Worm (Caenorhabditis elegans): ENCODE results near the gene F53H8.3.

ce11 chrX:933504-933903 lies 4.8 kb upstream of the F53H8.3 start, which contains the start of gene F35H12.1:
- TF ChIP-seq aptf-2 (GFP tag; conservative IDR thresholded peaks at IDR 0.05) (no peak), ztf-26 (tag; optimal IDR thresholded peaks at IDR 0.05) (no peak), dpff-1 (tag; optimal IDR thresholded peaks at IDR 0.05) (no peak), pha-4 (tag; optimal IDR thresholded peaks at IDR 0.05) (no peak), die-1 (tag; optimal IDR thresholded peaks at IDR 0.05) (no peak), unc-62 (GFP tag; optimal IDR thresholded peaks at IDR 0.05) (no peak), ztf-6 (GFP tag; IDR thresholded peaks at IDR 0.05) (no peak), mes-4 (tag; optimal IDR thresholded peaks at IDR 0.05) (no peak), cebp-1 (GFP tag; IDR thresholded peaks at IDR 0.05) (no peak), cebp-1 (tag; optimal IDR thresholded peaks at IDR 0.05) (no peak), D2030.7 (GFP tag; IDR thresholded peaks at IDR 0.05) (no peak), hmg-20 (GFP tag; IDR thresholded peaks at IDR 0.05) (no peak)
